Worm (Caenorhabditis elegans): ENCODE measurements around the gene sup-37.

The sup-37 gene

DNA sequence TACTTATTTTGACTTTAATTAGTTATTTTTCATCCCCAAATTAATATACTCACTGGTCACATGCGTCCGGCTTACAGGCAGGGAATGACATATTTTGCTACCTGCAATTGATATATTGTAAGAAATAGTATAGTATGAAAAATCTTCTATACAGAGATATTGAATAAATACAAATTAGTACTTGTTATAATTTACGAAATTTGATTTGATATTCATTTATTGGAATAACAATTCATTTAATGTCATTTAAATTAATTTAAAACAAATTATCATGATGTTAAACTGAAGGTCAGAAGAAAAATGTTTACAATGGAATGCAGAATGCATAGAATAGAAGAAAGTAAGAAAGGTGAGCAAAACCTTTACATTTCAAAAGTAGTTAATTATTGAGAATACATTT lies 27.7 kb upstream of the sup-37 start, which contains the start of gene B0507.7:
Gene B0507.7, minus strand, starts transcription at position 101 of the 400 bp plus-strand sequence.
- TF ChIP-seq Y79H2A.3 (GFP tag; conservative IDR thresholded peaks at IDR 0.05) (no peak), ztf-3 (GFP tag; optimal IDR thresholded peaks at IDR 0.05) (no peak)

DNA sequence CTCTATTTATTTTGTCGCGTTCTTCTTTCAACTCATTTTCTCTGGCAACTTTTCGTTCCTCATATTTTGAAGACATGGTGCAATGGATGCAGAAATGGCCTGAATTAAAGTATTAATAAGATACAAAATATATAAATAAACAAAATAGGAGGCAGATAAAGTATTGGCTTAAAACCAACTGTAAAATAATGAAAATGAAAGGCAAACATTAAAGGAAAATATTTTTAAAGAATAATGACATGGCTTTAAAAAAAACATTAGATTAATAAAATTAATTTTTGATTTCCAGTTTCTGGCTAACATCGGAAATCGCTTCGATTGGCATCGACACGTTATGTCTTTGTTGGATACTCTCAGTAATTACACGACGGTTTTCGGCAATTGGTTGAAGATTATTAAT lies 25.9 kb upstream of the sup-37 start, which contains the start of gene ddn-1:
Gene ddn-1, minus strand, starts transcription at position 101 of the 400 bp plus-strand sequence.
- TF ChIP-seq zim-3 (tag; optimal IDR thresholded peaks at IDR 0.05), result no peak
- TF ChIP-seq zfh-2 (GFP tag; conservative IDR thresholded peaks at IDR 0.05), result no peak
- TF ChIP-seq efl-1 (GFP tag; optimal IDR thresholded peaks at IDR 0.05), result no peak
- TF ChIP-seq B0336.3 (GFP tag; IDR thresholded peaks at IDR 0.05), result no peak

DNA sequence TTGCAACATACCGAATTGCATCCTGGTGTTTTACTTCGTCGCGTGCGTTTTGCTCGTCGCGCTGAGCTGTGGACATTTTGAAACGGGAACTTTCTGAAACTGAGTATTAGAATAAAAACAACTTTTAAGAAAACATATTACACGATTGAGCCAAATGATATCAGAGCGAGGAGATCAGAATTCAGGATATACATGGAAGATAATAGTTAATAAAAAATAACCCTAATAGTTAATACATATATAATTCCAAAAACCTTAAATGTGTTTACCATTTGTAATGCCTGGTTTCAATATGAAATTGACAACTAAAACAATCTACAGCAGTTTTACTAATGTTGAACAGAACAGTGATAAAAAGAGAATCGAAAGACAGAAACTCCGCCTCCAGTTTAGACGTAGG lies 23.5 kb upstream of the sup-37 start, which contains the start of gene B0507.8:
Gene B0507.8, minus strand, starts transcription at position 101 of the 400 bp plus-strand sequence.
- no peak for TF ChIP-seq fkh-3 (tag; optimal IDR thresholded peaks at IDR 0.05)
- TF ChIP-seq lsy-27 (tag; optimal IDR thresholded peaks at IDR 0.05; ENCODE audit: borderline replicate concordance, insufficient read depth), result no peak
- TF ChIP-seq ekl-4 (GFP tag; IDR thresholded peaks at IDR 0.05), result no peak
- TF ChIP-seq B0336.3 (GFP tag; IDR thresholded peaks at IDR 0.05), result no peak
- TF ChIP-seq ama-1 (optimal IDR thresholded peaks at IDR 0.05), result no peak
- TF ChIP-seq ama-1 (GFP tag; optimal IDR thresholded peaks at IDR 0.05), result no peak
- no peak for TF ChIP-seq sptf-2 (GFP tag; optimal IDR thresholded peaks at IDR 0.05)
- TF ChIP-seq dpl-1 (GFP tag; optimal IDR thresholded peaks at IDR 0.05), result no peak
- no peak for TF ChIP-seq tbp1 (GFP tag; optimal IDR thresholded peaks at IDR 0.05)
- no peak for TF ChIP-seq bed-1 (GFP tag; IDR thresholded peaks at IDR 0.05)
- no peak for TF ChIP-seq madf-6 (GFP tag; IDR thresholded peaks at IDR 0.05)
- no peak for TF ChIP-seq lir-1 (GFP tag; conservative IDR thresholded peaks at IDR 0.05)
- no peak for TF ChIP-seq F57C9.4 (tag; optimal IDR thresholded peaks at IDR 0.05)

DNA sequence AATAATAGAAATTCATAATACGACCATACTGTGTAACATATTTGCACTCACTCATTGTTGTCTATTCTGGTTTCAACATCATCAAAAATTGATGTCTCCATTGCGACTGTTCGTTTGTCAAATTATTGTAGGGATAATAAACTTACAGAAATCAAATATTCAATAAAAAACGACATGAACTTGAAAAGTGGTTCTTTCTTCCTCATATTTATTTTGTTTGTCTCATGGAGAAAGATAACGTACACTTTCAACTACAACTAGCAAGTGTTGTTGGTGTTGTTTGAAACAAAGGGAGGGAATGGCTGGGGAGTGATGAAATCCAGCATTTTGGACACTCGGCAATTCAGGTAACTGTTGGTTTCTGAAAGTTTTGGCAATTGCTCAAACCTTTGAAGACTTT lies 20.4 kb upstream of the sup-37 start, which contains the start of gene B0507.9:
Gene B0507.9, minus strand, starts transcription at position 101 of the 400 bp plus-strand sequence.
- TF ChIP-seq ets-4 (GFP tag; optimal IDR thresholded peaks at IDR 0.05) (no peak), aptf-2 (GFP tag; conservative IDR thresholded peaks at IDR 0.05) (no peak), mcd-1 (GFP tag; IDR thresholded peaks at IDR 0.05) (no peak), rpc-1 (optimal IDR thresholded peaks at IDR 0.05) (no peak), rpc-1 (tag; optimal IDR thresholded peaks at IDR 0.05) (no peak), madf-8 (GFP tag; conservative IDR thresholded peaks at IDR 0.05) (no peak), hlh-26 (GFP tag; conservative IDR thresholded peaks at IDR 0.05) (no peak), egrh-3 (GFP tag; IDR thresholded peaks at IDR 0.05) (no peak), lag-1 (GFP tag; IDR thresholded peaks at IDR 0.05) (no peak), ccch-3 (GFP tag; optimal IDR thresholded peaks at IDR 0.05) (no peak), pha-4 (tag; optimal IDR thresholded peaks at IDR 0.05) (no peak)

DNA sequence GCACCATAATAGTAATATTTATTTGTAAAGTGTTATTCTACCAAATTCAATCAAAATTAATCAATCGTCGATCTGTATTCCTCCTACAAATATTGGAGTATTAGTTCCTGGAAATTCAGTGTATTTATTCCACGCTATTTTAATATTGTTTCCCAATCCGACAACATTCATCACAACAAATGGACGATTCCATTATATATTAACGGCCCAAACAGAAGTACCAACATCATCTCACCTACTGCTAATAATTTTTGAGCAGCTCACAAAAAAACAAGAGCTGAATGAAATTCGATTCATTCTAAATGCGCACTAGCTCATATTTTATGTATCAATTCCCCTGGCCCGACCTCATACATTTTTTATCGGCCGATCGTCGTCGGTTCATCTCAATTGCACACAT lies 19.3 kb upstream of the sup-37 start:
- TF ChIP-seq ztf-25 (GFP tag; IDR thresholded peaks at IDR 0.05) (no peak), dox-1 (GFP tag; IDR thresholded peaks at IDR 0.05) (no peak), ama-1 (optimal IDR thresholded peaks at IDR 0.05) (no peak), ama-1 (GFP tag; optimal IDR thresholded peaks at IDR 0.05) (no peak), F55B11.4 (tag; optimal IDR thresholded peaks at IDR 0.05; ENCODE audit: borderline replicate concordance, insufficient read depth) (no peak), ztf-18 (tag; optimal IDR thresholded peaks at IDR 0.05) (no peak), F49E8.2 (tag; optimal IDR thresholded peaks at IDR 0.05; ENCODE audit: insufficient read depth) (no peak), ceh-40 (GFP tag; IDR thresholded peaks at IDR 0.05) (no peak), unc-130 (GFP tag; optimal IDR thresholded peaks at IDR 0.05) (no peak), hlh-26 (GFP tag; conservative IDR thresholded peaks at IDR 0.05) (no peak), snpc-1.1 (tag; optimal IDR thresholded peaks at IDR 0.05; ENCODE audit: insufficient read depth) (no peak), F23B12.7 (tag; optimal IDR thresholded peaks at IDR 0.05; ENCODE audit: insufficient read depth) (no peak), aptf-3 (GFP tag; IDR thresholded peaks at IDR 0.05) (no peak), ceh-79 (tag; optimal IDR thresholded peaks at IDR 0.05) (no peak), tbp1 (GFP tag; optimal IDR thresholded peaks at IDR 0.05) (no peak), efl-1 (GFP tag; optimal IDR thresholded peaks at IDR 0.05) (no peak), ets-4 (GFP tag; optimal IDR thresholded peaks at IDR 0.05) (no peak), snpc-1.3 (tag; optimal IDR thresholded peaks at IDR 0.05; ENCODE audit: insufficient read depth) (no peak), akir-1 (GFP tag; optimal IDR thresholded peaks at IDR 0.05) (no peak)
